Worm (Caenorhabditis elegans) whole organism, late embryonic: Measurements from ENCODE around the gene him-14.

Experiments
- nhr-11 ChIP-seq: fragments of 150-350 bp; optimal IDR thresholded peaks from 2 replicates; lab custom pipeline; 2014; ENCODE audit warnings: missing biosample characterization, missing genetic modification characterization
- tbx-7 ChIP-seq: sonication (generic microtip); optimal IDR thresholded peaks from 2 replicates; lab custom pipeline; 2016; ENCODE audit warnings: missing genotype, missing genetic modification characterization, missing compliant biosample characterization

ce11 chrII:7057860-7058259, 11.9 kb downstream of the him-14 start, which contains the start of gene cth-2:
- TF ChIP-seq tbx-7 (tag; lab: Kevin White, UChicago) (no peak), nhr-11 (tag; lab: Kevin White, UChicago) (no peak)
